Fruit fly (Drosophila melanogaster) whole organism, embryonic: ENCODE measurements around the gene Atx-1.

Experiments
- CG10147 ChIP-seq: fragments of 200-800 bp; sonication (Bioruptor generic); optimal IDR thresholded peaks from 2 replicates; lab custom pipeline; 2019; ENCODE audit warnings: missing biosample characterization, mild to moderate bottlenecking, missing genetic modification characterization, moderate library complexity
- CG1024 ChIP-seq: fragments of 200-800 bp; sonication (Bioruptor generic); IDR thresholded peaks from 2 replicates; pipeline ENCODE4 v1.3.6; 2022; ENCODE audit warnings: missing biosample characterization, missing genetic modification characterization
- CG10543 ChIP-seq: fragments of 200-800 bp; sonication (Bioruptor generic); optimal IDR thresholded peaks from 3 replicates; lab custom pipeline; 2017; ENCODE audit warnings: missing biosample characterization, mild to moderate bottlenecking, missing genetic modification characterization, moderate library complexity
- CG10959 ChIP-seq: fragments of 200-800 bp; sonication (Bioruptor generic); IDR thresholded peaks from 2 replicates; pipeline ENCODE4 v1.3.6; 2022; ENCODE audit warnings: missing biosample characterization, missing genetic modification characterization
- CG10979 ChIP-seq: fragments of 200-800 bp; sonication (Bioruptor generic); optimal IDR thresholded peaks from 2 replicates; lab custom pipeline; 2018; ENCODE audit warnings: missing biosample characterization, mild to moderate bottlenecking, missing genetic modification characterization, moderate library complexity
- CG11247 ChIP-seq: fragments of 200-800 bp; sonication (Bioruptor generic); IDR thresholded peaks from 2 replicates; pipeline ENCODE4 v1.3.6; 2022; ENCODE audit warnings: missing biosample characterization, missing genetic modification characterization
- CG12155 ChIP-seq: fragments of 200-800 bp; sonication (Bioruptor generic); optimal IDR thresholded peaks from 3 replicates; lab custom pipeline; 2016; ENCODE audit warnings: missing biosample characterization, missing genetic modification characterization
- CG17328 ChIP-seq: fragments of 200-800 bp; sonication (Bioruptor generic); IDR thresholded peaks from 2 replicates; pipeline ENCODE4 v1.3.6; 2022; ENCODE audit warnings: missing biosample characterization, missing genetic modification characterization
- CG17568 ChIP-seq: fragments of 200-800 bp; sonication (Bioruptor generic); optimal IDR thresholded peaks from 2 replicates; lab custom pipeline; 2018; ENCODE audit warnings: missing biosample characterization, mild to moderate bottlenecking, missing genetic modification characterization, moderate library complexity
- CG1792 ChIP-seq: fragments of 200-800 bp; sonication (Bioruptor generic); optimal IDR thresholded peaks from 2 replicates; lab custom pipeline; 2016; ENCODE audit warnings: missing biosample characterization, missing genetic modification characterization
- CG30020 ChIP-seq: fragments of 200-800 bp; optimal IDR thresholded peaks from 2 replicates; lab custom pipeline; 2019; ENCODE audit warnings: missing biosample characterization, mild to moderate bottlenecking, missing genetic modification characterization, moderate library complexity
- CG30431 ChIP-seq: fragments of 200-800 bp; sonication (Bioruptor generic); optimal IDR thresholded peaks from 2 replicates; lab custom pipeline; 2017; ENCODE audit warnings: missing biosample characterization, missing genetic modification characterization
- CG3163 ChIP-seq: fragments of 200-800 bp; sonication (Bioruptor generic); optimal IDR thresholded peaks from 3 replicates; lab custom pipeline; 2016; ENCODE audit warnings: missing biosample characterization, missing genetic modification characterization
- CG33213 ChIP-seq: fragments of 200-800 bp; sonication (Bioruptor generic); optimal IDR thresholded peaks from 3 replicates; lab custom pipeline; 2016; ENCODE audit warnings: missing biosample characterization, missing genetic modification characterization
- CG3407 ChIP-seq: fragments of 200-800 bp; sonication (Bioruptor generic); optimal IDR thresholded peaks from 2 replicates; lab custom pipeline; 2018; ENCODE audit warnings: missing biosample characterization, mild to moderate bottlenecking, missing genetic modification characterization
- CG7372 ChIP-seq: fragments of 200-800 bp; sonication (Bioruptor generic); IDR thresholded peaks from 2 replicates; pipeline ENCODE4 v1.3.6; 2022; ENCODE audit warnings: missing biosample characterization, missing genetic modification characterization
- CG7556 ChIP-seq: fragments of 200-800 bp; sonication (Bioruptor generic); optimal IDR thresholded peaks from 2 replicates; lab custom pipeline; 2017; ENCODE audit warnings: missing biosample characterization, mild to moderate bottlenecking, missing genetic modification characterization
- CG7987 ChIP-seq: fragments of 200-800 bp; sonication (Bioruptor generic); optimal IDR thresholded peaks from 2 replicates; lab custom pipeline; 2018; ENCODE audit warnings: missing biosample characterization, mild to moderate bottlenecking, missing genetic modification characterization, moderate library complexity
- CG8359 ChIP-seq: fragments of 200-800 bp; sonication (Bioruptor generic); optimal IDR thresholded peaks from 2 replicates; lab custom pipeline; 2017; ENCODE audit warnings: missing biosample characterization, mild to moderate bottlenecking, missing genetic modification characterization, borderline replicate concordance
- CG9817 ChIP-seq: fragments of 200-800 bp; sonication (Bioruptor generic); optimal IDR thresholded peaks from 2 replicates; lab custom pipeline; 2018; ENCODE audit warnings: missing biosample characterization, mild to moderate bottlenecking, missing genetic modification characterization, moderate library complexity
- Chrac-16 ChIP-seq: fragments of 200-800 bp; sonication (Bioruptor generic); optimal IDR thresholded peaks from 3 replicates; lab custom pipeline; 2016; ENCODE audit warnings: missing biosample characterization, missing genetic modification characterization
- H15 ChIP-seq: fragments of 200-800 bp; sonication (Bioruptor generic); IDR thresholded peaks from 3 replicates; pipeline ENCODE4 v1.3.6; 2022; ENCODE audit warnings: missing biosample characterization, missing genetic modification characterization
- HLH3B ChIP-seq: fragments of 200-800 bp; sonication (Bioruptor generic); IDR thresholded peaks from 2 replicates; pipeline ENCODE4 v1.3.6; 2022; ENCODE audit warnings: missing biosample characterization, missing genetic modification characterization
- Nf-YB ChIP-seq: fragments of 200-800 bp; sonication (Bioruptor generic); optimal IDR thresholded peaks from 3 replicates; lab custom pipeline; 2019; ENCODE audit warnings: missing biosample characterization, mild to moderate bottlenecking, missing genetic modification characterization, moderate library complexity
- Optix ChIP-seq: fragments of 200-800 bp; sonication (Bioruptor generic); IDR thresholded peaks from 3 replicates; pipeline ENCODE4 v1.3.6; 2022; ENCODE audit warnings: missing biosample characterization, missing genetic modification characterization
- Pdp1 ChIP-seq, 2 experiments: fragments of 200-800 bp; sonication (Bioruptor generic); optimal IDR thresholded peaks; 3 replicates each; lab custom pipeline; 2016; ENCODE audit warnings: missing biosample characterization in 2 of 2, missing genetic modification characterization in 2 of 2, mild to moderate bottlenecking in 1 of 2, moderate library complexity in 1 of 2
- Six4 ChIP-seq: fragments of 200-800 bp; sonication (Bioruptor generic); optimal IDR thresholded peaks from 2 replicates; lab custom pipeline; 2016; ENCODE audit warnings: missing biosample characterization, missing genetic modification characterization
- aop ChIP-seq: fragments of 200-800 bp; sonication (Bioruptor generic); IDR thresholded peaks from 2 replicates; pipeline ENCODE4 v1.3.6; 2022; ENCODE audit warnings: missing biosample characterization, missing genetic modification characterization
- bab2 ChIP-seq: fragments of 200-800 bp; sonication (Bioruptor generic); optimal IDR thresholded peaks from 2 replicates; lab custom pipeline; 2016; ENCODE audit warnings: missing biosample characterization, missing genetic modification characterization
- ci ChIP-seq: fragments of 200-800 bp; sonication (Bioruptor generic); IDR thresholded peaks from 3 replicates; pipeline ENCODE4 v1.3.6; 2022; ENCODE audit warnings: missing biosample characterization, missing genetic modification characterization
- dati ChIP-seq: fragments of 200-800 bp; sonication (Bioruptor generic); IDR thresholded peaks from 2 replicates; pipeline ENCODE4 v1.3.6; 2022; ENCODE audit warnings: missing biosample characterization, missing genetic modification characterization
- dm ChIP-seq: fragments of 200-800 bp; sonication (Bioruptor generic); optimal IDR thresholded peaks from 3 replicates; lab custom pipeline; 2016; ENCODE audit warnings: missing biosample characterization, missing genetic modification characterization
- fd96Cb ChIP-seq: fragments of 200-800 bp; sonication (Bioruptor generic); optimal IDR thresholded peaks from 2 replicates; lab custom pipeline; 2018; ENCODE audit warnings: missing biosample characterization, mild to moderate bottlenecking, missing genetic modification characterization, moderate library complexity
- gfzf ChIP-seq: fragments of 200-800 bp; sonication (Bioruptor generic); optimal IDR thresholded peaks from 2 replicates; lab custom pipeline; 2016; ENCODE audit warnings: missing biosample characterization, mild to moderate bottlenecking, missing genetic modification characterization, moderate library complexity
- grau ChIP-seq: fragments of 200-800 bp; optimal IDR thresholded peaks from 3 replicates; lab custom pipeline; 2019; ENCODE audit warnings: missing biosample characterization, mild to moderate bottlenecking, missing genetic modification characterization, moderate library complexity
- ham ChIP-seq: fragments of 200-800 bp; sonication (Bioruptor generic); IDR thresholded peaks from 2 replicates; pipeline ENCODE4 v1.3.6; 2022; ENCODE audit warnings: missing biosample characterization, missing genetic modification characterization
- ken ChIP-seq: fragments of 200-800 bp; sonication (Bioruptor generic); IDR thresholded peaks from 3 replicates; pipeline ENCODE4 v1.3.6; 2022; ENCODE audit warnings: missing biosample characterization, missing genetic modification characterization
- nerfin-1 ChIP-seq: fragments of 200-800 bp; sonication (Bioruptor generic); optimal IDR thresholded peaks from 3 replicates; lab custom pipeline; 2019; ENCODE audit warnings: missing biosample characterization, mild to moderate bottlenecking, missing genetic modification characterization, moderate library complexity
- nom ChIP-seq: fragments of 200-800 bp; sonication (Bioruptor generic); optimal IDR thresholded peaks from 2 replicates; lab custom pipeline; 2017; ENCODE audit warnings: missing biosample characterization, missing genetic modification characterization, mild to moderate bottlenecking, moderate library complexity, missing genetic modification reagents
- pb ChIP-seq: fragments of 200-800 bp; sonication (Bioruptor generic); optimal IDR thresholded peaks from 3 replicates; lab custom pipeline; 2016; ENCODE audit warnings: missing biosample characterization, missing genetic modification characterization
- phol ChIP-seq: fragments of 200-800 bp; sonication (Bioruptor generic); optimal IDR thresholded peaks from 3 replicates; lab custom pipeline; 2018; ENCODE audit warnings: missing biosample characterization, mild to moderate bottlenecking, missing genetic modification characterization, moderate library complexity
- run ChIP-seq: fragments of 200-800 bp; sonication (Bioruptor generic); optimal IDR thresholded peaks from 3 replicates; lab custom pipeline; 2018; ENCODE audit warnings: missing biosample characterization, mild to moderate bottlenecking, missing genetic modification characterization
- sc ChIP-seq, 3 experiments: fragments of >200 bp in 2 of 3; fragments of 200-800 bp in 1 of 3; sonication (Bioruptor generic) in 1 of 3; optimal IDR thresholded peaks; 2 replicates in 2 of 3; 3 replicates in 1 of 3; lab custom pipeline; 2017; ENCODE audit warnings: mild to moderate bottlenecking in 1 of 3, missing biosample characterization in 1 of 3, missing genetic modification characterization in 1 of 3, missing genetic modification reagents in 1 of 3
- sens-2 ChIP-seq: fragments of 200-800 bp; sonication (Bioruptor generic); IDR thresholded peaks from 2 replicates; pipeline ENCODE4 v1.3.6; 2022; ENCODE audit warnings: missing biosample characterization, missing genetic modification characterization
- shn ChIP-seq: fragments of 200-800 bp; sonication (Bioruptor generic); optimal IDR thresholded peaks from 3 replicates; lab custom pipeline; 2016; ENCODE audit warnings: missing biosample characterization, missing genetic modification characterization
- sima ChIP-seq: fragments of 200-800 bp; sonication (Bioruptor generic); optimal IDR thresholded peaks from 2 replicates; lab custom pipeline; 2016; ENCODE audit warnings: missing biosample characterization, missing genetic modification characterization
- sob ChIP-seq: fragments of 200-800 bp; sonication (Bioruptor generic); IDR thresholded peaks from 2 replicates; pipeline ENCODE4 v1.3.6; 2022; ENCODE audit warnings: missing biosample characterization, missing genetic modification characterization
- tup ChIP-seq: fragments of 200-800 bp; sonication (Bioruptor generic); optimal IDR thresholded peaks from 2 replicates; lab custom pipeline; 2016; ENCODE audit warnings: missing biosample characterization, mild to moderate bottlenecking, missing genetic modification characterization, moderate library complexity
- zen2 ChIP-seq: fragments of 200-800 bp; sonication (Bioruptor generic); IDR thresholded peaks from 3 replicates; pipeline ENCODE4 v1.3.6; 2022; ENCODE audit warnings: missing biosample characterization, missing genetic modification characterization; ENCODE audit not compliant: partially characterized antibody

Atx-1 gene

DNA sequence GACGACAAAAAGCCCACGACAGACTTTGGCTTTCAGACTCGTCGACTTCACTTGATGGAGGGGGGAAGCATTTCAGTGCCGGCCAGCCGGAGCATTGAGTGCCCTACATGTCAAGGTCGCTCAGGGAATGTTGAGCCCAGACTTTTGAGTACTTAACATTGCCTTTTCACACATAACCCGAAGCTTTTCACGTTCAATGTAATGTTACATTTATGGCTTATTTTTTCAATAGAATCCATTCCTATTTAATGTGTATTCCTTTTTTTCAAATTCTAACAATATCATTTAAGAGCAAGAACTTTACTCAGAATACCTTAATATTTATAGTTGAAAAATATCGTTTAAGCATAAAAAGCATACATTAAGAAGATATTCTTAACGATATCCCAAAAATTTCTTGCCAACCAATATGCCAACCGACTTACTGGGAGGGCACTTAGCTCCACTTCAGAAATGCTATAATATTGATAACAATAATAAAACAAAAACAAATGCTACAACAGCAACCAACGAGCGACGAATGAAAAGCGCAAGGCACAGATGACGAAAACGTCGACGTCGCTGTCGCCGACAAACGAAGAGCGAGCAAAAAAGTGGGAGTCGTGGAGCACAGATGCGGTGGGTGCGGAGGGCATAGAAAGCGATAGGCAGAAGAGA lies 36.9 kb downstream of the Atx-1 start (continued):
- no peak for TF ChIP-seq sens-2 (GFP tag; lab: Robert Waterston, UW)
- peak; percentile 23 for TF ChIP-seq CG7987 (GFP tag; lab: Kevin White, UChicago)
- peak; percentile 72 to 88 for TF ChIP-seq Pdp1 (GFP tag; optimal IDR thresholded peaks at IDR 0.05; lab: Kevin White, UChicago)
- peak; percentile 52; the same call in 1 of the 3 replicates for TF ChIP-seq Optix
- peak; percentile 10 for TF ChIP-seq CG30431 (GFP tag; lab: Kevin White, UChicago)
- no peak for TF ChIP-seq pb (GFP tag; lab: Kevin White, UChicago)
- TF ChIP-seq sob (GFP tag; lab: Robert Waterston, UW), result peak; percentile 63; the same call in 1 of the 2 replicates
- no peak for TF ChIP-seq CG3407
- TF ChIP-seq nom (GFP tag; lab: Kevin White, UChicago), result peak; percentile 44
- TF ChIP-seq Nf-YB (GFP tag; lab: Kevin White, UChicago), result no peak
- TF ChIP-seq CG10147 (GFP tag; lab: Kevin White, UChicago), result peak; percentile 82
- peak; percentile 64 for TF ChIP-seq CG11247
- no peak for TF ChIP-seq dm
- peak; percentile 64 for TF ChIP-seq CG33213 (GFP tag; lab: Kevin White, UChicago)
- TF ChIP-seq fd96Cb (tag; lab: Kevin White, UChicago), result peak; percentile 87
- peak; percentile 76 for TF ChIP-seq CG1792 (GFP tag; lab: Kevin White, UChicago)
- TF ChIP-seq CG30020 (tag; lab: Kevin White, UChicago), result peak; percentile 56
- peak; percentile 59 for TF ChIP-seq CG8359
- TF ChIP-seq CG10543 (GFP tag; lab: Kevin White, UChicago), result peak; percentile 1
- peak; percentile 23 for TF ChIP-seq run (tag; lab: Kevin White, UChicago)
- no peak for TF ChIP-seq aop (GFP tag; lab: Robert Waterston, UW)
- TF ChIP-seq ken (GFP tag; lab: Robert Waterston, UW), result no peak
- TF ChIP-seq sc (optimal IDR thresholded peaks at IDR 0.05; lab: Kevin White, UChicago), result no peak
- peak; percentile 74 for TF ChIP-seq sc (GFP tag; optimal IDR thresholded peaks at IDR 0.05; lab: Kevin White, UChicago)
- no peak for TF ChIP-seq CG1024 (GFP tag; lab: Robert Waterston, UW)
- peak; percentile 19; the same call in 1 of the 2 replicates for TF ChIP-seq dati
- TF ChIP-seq CG17568 (GFP tag; lab: Kevin White, UChicago), result no peak
- no peak for TF ChIP-seq CG3163 (GFP tag; lab: Kevin White, UChicago)
- peak; percentile 79 for TF ChIP-seq CG12155 (GFP tag; lab: Kevin White, UChicago)
- TF ChIP-seq phol (tag; lab: Kevin White, UChicago), result peak; percentile 90
- no peak for TF ChIP-seq ham (GFP tag; lab: Robert Waterston, UW)
- peak; percentile 59 for TF ChIP-seq CG7372 (GFP tag; lab: Robert Waterston, UW)
- peak; percentile 82 for TF ChIP-seq HLH3B (GFP tag; lab: Robert Waterston, UW)
- peak; percentile 58 for TF ChIP-seq grau (tag; lab: Kevin White, UChicago)
- no peak for TF ChIP-seq shn (GFP tag; lab: Kevin White, UChicago)
- peak; percentile 86 for TF ChIP-seq CG10979 (tag; lab: Kevin White, UChicago)
- TF ChIP-seq bab2 (GFP tag; lab: Kevin White, UChicago), result no peak
- TF ChIP-seq CG9817 (tag; lab: Kevin White, UChicago), result no peak
- no peak for TF ChIP-seq Chrac-16 (GFP tag; lab: Kevin White, UChicago)
- TF ChIP-seq H15 (GFP tag; lab: Robert Waterston, UW), result peak; percentile 69; the same call in 2 of the 3 replicates
- TF ChIP-seq ci, result peak; percentile 31; the same call in 1 of the 3 replicates
- TF ChIP-seq sima (GFP tag; lab: Kevin White, UChicago), result peak; percentile 43
- peak; percentile 72 for TF ChIP-seq nerfin-1 (tag; lab: Kevin White, UChicago)
- peak; percentile 70 for TF ChIP-seq Six4 (GFP tag; lab: Kevin White, UChicago)
- TF ChIP-seq CG10959, result no peak
- no peak for TF ChIP-seq gfzf
- peak; percentile 46 for TF ChIP-seq tup
- peak; percentile 72 for TF ChIP-seq CG7556 (GFP tag; lab: Kevin White, UChicago)
- TF ChIP-seq CG17328 (GFP tag; lab: Robert Waterston, UW), result no peak
- TF ChIP-seq zen2 (GFP tag; lab: Robert Waterston, UW), result no peak
